Worm (Caenorhabditis elegans) whole organism, L2 larva: Measurements from ENCODE around the gene ctf-4.

Experiments
- ama-1 ChIP-seq: fragments of 150-350 bp; optimal IDR thresholded peaks from 2 replicates; lab custom pipeline; 2018; ENCODE audit warnings: inconsistent platforms
- nhr-237 ChIP-seq: fragments of 150-350 bp; optimal IDR thresholded peaks from 2 replicates; lab custom pipeline; 2014; ENCODE audit warnings: missing biosample characterization, missing genetic modification characterization
- nhr-77 ChIP-seq: fragments of 150-350 bp; optimal IDR thresholded peaks from 2 replicates; lab custom pipeline; 2014; ENCODE audit warnings: missing biosample characterization, missing genetic modification characterization

ce11 chrV:10932411-10932810 lies 32.9 kb downstream of the ctf-4 start, which contains the start of gene F58B4.5:
- no peak for TF ChIP-seq nhr-237 (tag; lab: Kevin White, UChicago)
- TF ChIP-seq ama-1 (lab: Kevin White, UChicago) = no peak
- TF ChIP-seq nhr-77 = no peak
